Fruit fly (Drosophila melanogaster): ENCODE data around the gene Ccp84Ae.

Gene Ccp84Ae

DNA sequence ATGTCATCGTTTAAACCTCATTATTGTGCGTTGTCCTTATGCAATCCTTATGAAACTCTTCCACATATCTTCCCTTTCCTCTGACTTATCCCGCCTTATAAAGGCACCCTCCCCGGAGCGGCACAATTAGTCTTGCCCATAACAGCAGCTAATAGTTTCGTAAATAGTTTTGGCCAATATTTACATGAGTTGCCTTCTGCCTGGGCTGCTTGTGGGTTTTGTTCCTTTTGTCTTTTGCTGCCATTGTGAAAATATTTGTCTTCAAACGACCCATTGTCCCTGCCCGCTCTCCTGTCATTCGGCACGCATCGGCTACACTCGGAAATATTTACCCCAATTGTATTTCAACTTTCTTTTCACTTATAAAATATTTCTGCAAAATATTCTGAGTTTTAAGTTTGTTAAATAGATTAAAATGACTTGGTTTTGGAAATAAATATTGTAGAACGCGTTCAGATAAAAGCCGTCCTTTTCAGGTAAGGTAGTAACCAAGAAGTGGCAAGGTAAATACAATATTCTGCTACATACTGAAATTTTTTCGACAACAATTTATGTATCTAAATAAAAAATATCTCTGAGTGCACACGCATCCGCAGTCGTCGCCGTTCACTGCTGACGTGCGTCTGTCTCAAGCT is 32.1 kb upstream of the Ccp84Ae start (continued):
- TF ChIP-seq Hr51 (GFP tag; optimal IDR thresholded peaks at IDR 0.05) = peak in 1 of 2 experiments; percentile 16
- peak; percentile 44 for TF ChIP-seq trem (tag; optimal IDR thresholded peaks at IDR 0.05)
- TF ChIP-seq toy (GFP tag; IDR thresholded peaks at IDR 0.05) = no peak
- TF ChIP-seq TFAM (GFP tag; optimal IDR thresholded peaks at IDR 0.05) = no peak
- no peak for TF ChIP-seq sna (GFP tag; IDR thresholded peaks at IDR 0.05; ENCODE audit: partially characterized antibody)
- TF ChIP-seq tap (tag; optimal IDR thresholded peaks at IDR 0.05) = no peak
- no peak for TF ChIP-seq Bteb2 (GFP tag; optimal IDR thresholded peaks at IDR 0.05)
- TF ChIP-seq D19A (tag; optimal IDR thresholded peaks at IDR 0.05) = peak; percentile 44
- TF ChIP-seq sc (optimal IDR thresholded peaks at IDR 0.05) = no peak
- no peak for TF ChIP-seq sc (GFP tag; optimal IDR thresholded peaks at IDR 0.05)
- TF ChIP-seq CG10431 (GFP tag; optimal IDR thresholded peaks at IDR 0.05) = no peak
- no peak for TF ChIP-seq CG3838 (GFP tag; optimal IDR thresholded peaks at IDR 0.05)
- no peak for TF ChIP-seq CG3065 (GFP tag; optimal IDR thresholded peaks at IDR 0.05)
- no peak for TF ChIP-seq HLHmδ (GFP tag; optimal IDR thresholded peaks at IDR 0.05)
- no peak for TF ChIP-seq Dref (GFP tag; IDR thresholded peaks at IDR 0.05)
- TF ChIP-seq inv (GFP tag; IDR thresholded peaks at IDR 0.05; ENCODE audit: partially characterized antibody) = no peak
- TF ChIP-seq CG1024 (GFP tag; IDR thresholded peaks at IDR 0.05) = no peak
- no peak for TF ChIP-seq Fer1 (GFP tag; optimal IDR thresholded peaks at IDR 0.05)
- TF ChIP-seq D (optimal IDR thresholded peaks at IDR 0.05) = peak; percentile 59
- TF ChIP-seq D (GFP tag; optimal IDR thresholded peaks at IDR 0.05) = peak; percentile 66
- no peak for TF ChIP-seq CG9797 (GFP tag; optimal IDR thresholded peaks at IDR 0.05)
- no peak for TF ChIP-seq grn (GFP tag; optimal IDR thresholded peaks at IDR 0.05)
- 0 out of 2 replicates have a peak, but pooled peaks have one; percentile 40 for TF ChIP-seq ara (GFP tag; IDR thresholded peaks at IDR 0.05)
- peak; percentile 49 for TF ChIP-seq CG1603 (tag; optimal IDR thresholded peaks at IDR 0.05)
- no peak for TF ChIP-seq Usf (GFP tag; optimal IDR thresholded peaks at IDR 0.05)
- TF ChIP-seq Sry-β (GFP tag; optimal IDR thresholded peaks at IDR 0.05) = no peak
- TF ChIP-seq CG31441 (GFP tag; IDR thresholded peaks at IDR 0.05) = peak; percentile 57
- TF ChIP-seq CG15514 (GFP tag; optimal IDR thresholded peaks at IDR 0.05) = no peak
- TF ChIP-seq ems (GFP tag; optimal IDR thresholded peaks at IDR 0.05) = no peak
- no peak for TF ChIP-seq shn (GFP tag; optimal IDR thresholded peaks at IDR 0.05)
- TF ChIP-seq Myb (GFP tag; optimal IDR thresholded peaks at IDR 0.05) = no peak
- no peak for TF ChIP-seq chm (GFP tag; IDR thresholded peaks at IDR 0.05)
- peak; percentile 20 for TF ChIP-seq bcd (GFP tag; optimal IDR thresholded peaks at IDR 0.05)
- TF ChIP-seq CG6654 (GFP tag; optimal IDR thresholded peaks at IDR 0.05) = peak; percentile 13
- TF ChIP-seq sd (tag; optimal IDR thresholded peaks at IDR 0.05) = no peak
- TF ChIP-seq CG7556 (GFP tag; optimal IDR thresholded peaks at IDR 0.05) = peak; percentile 51
- TF ChIP-seq Stat92E (GFP tag; optimal IDR thresholded peaks at IDR 0.05) = no peak
- TF ChIP-seq CG9215 (GFP tag; IDR thresholded peaks at IDR 0.05) = no peak
- no peak for TF ChIP-seq CG31365 (tag; optimal IDR thresholded peaks at IDR 0.05)
- peak; percentile 59 for TF ChIP-seq fd96Cb (tag; optimal IDR thresholded peaks at IDR 0.05)
- TF ChIP-seq CG13424 (tag; optimal IDR thresholded peaks at IDR 0.05) = peak; percentile 32
- TF ChIP-seq CG10147 (GFP tag; optimal IDR thresholded peaks at IDR 0.05) = no peak
- TF ChIP-seq CG12769 (tag; optimal IDR thresholded peaks at IDR 0.05) = no peak
- no peak for TF ChIP-seq CG13296 (GFP tag; optimal IDR thresholded peaks at IDR 0.05)
- no peak for TF ChIP-seq Hr78 (GFP tag; optimal IDR thresholded peaks at IDR 0.05)
- TF ChIP-seq vfl (GFP tag; optimal IDR thresholded peaks at IDR 0.05) = no peak
- TF ChIP-seq gem (tag; optimal IDR thresholded peaks at IDR 0.05) = peak; percentile 73
- TF ChIP-seq CG5953 (GFP tag; IDR thresholded peaks at IDR 0.05) = no peak
- TF ChIP-seq CG7357 (GFP tag; IDR thresholded peaks at IDR 0.05) = 0 out of 3 replicates have a peak, but pooled peaks have one; percentile 22
- TF ChIP-seq HHEX (GFP tag; optimal IDR thresholded peaks at IDR 0.05) = no peak
